Fruit fly (Drosophila melanogaster) whole organism, adult: ENCODE results near the gene Ttc19.

ENCODE experiments used
- CG11617 ChIP-seq: fragments of 200-800 bp; sonication (Bioruptor generic); optimal IDR thresholded peaks from 2 replicates; lab custom pipeline; 2017; ENCODE audit warnings: mild to moderate bottlenecking, missing biosample characterization, missing genetic modification reagents, missing genetic modification characterization
- CG12768 ChIP-seq: fragments of 200-800 bp; sonication (Bioruptor generic); optimal IDR thresholded peaks from 2 replicates; lab custom pipeline; 2017; ENCODE audit warnings: missing biosample characterization, missing genetic modification characterization, mild to moderate bottlenecking, moderate library complexity, missing genetic modification reagents
- CG14711 ChIP-seq: fragments of 200-800 bp; sonication (Bioruptor generic); optimal IDR thresholded peaks from 2 replicates; lab custom pipeline; 2018; ENCODE audit warnings: missing biosample characterization, mild to moderate bottlenecking, missing genetic modification characterization, moderate library complexity
- CG1620 ChIP-seq: fragments of 200-800 bp; sonication (Bioruptor generic); optimal IDR thresholded peaks from 2 replicates; lab custom pipeline; 2016; ENCODE audit warnings: missing biosample characterization, missing genetic modification characterization
- CG33017 ChIP-seq: fragments of 200-800 bp; sonication (Bioruptor generic); optimal IDR thresholded peaks from 2 replicates; lab custom pipeline; 2018; ENCODE audit warnings: missing biosample characterization, mild to moderate bottlenecking, missing genetic modification characterization, moderate library complexity
- CG5204 ChIP-seq: fragments of 200-800 bp; sonication (Bioruptor generic); optimal IDR thresholded peaks from 2 replicates; lab custom pipeline; 2016; ENCODE audit warnings: missing biosample characterization, missing genetic modification characterization
- CG7045 ChIP-seq: fragments of 200-800 bp; sonication (Bioruptor generic); optimal IDR thresholded peaks from 2 replicates; lab custom pipeline; 2017; ENCODE audit warnings: missing biosample characterization, mild to moderate bottlenecking, missing genetic modification characterization
- CG7101 ChIP-seq: fragments of 200-800 bp; sonication (Bioruptor generic); optimal IDR thresholded peaks from 2 replicates; lab custom pipeline; 2018; ENCODE audit warnings: missing biosample characterization, mild to moderate bottlenecking, missing genetic modification characterization, moderate library complexity
- Clk ChIP-seq: fragments of 200-800 bp; sonication (Bioruptor generic); optimal IDR thresholded peaks from 2 replicates; lab custom pipeline; 2017; ENCODE audit warnings: missing biosample characterization, missing genetic modification characterization
- Crg-1 ChIP-seq: fragments of 200-800 bp; sonication (Bioruptor generic); optimal IDR thresholded peaks from 2 replicates; lab custom pipeline; 2016; ENCODE audit warnings: missing biosample characterization, missing genetic modification characterization
- Hr96 ChIP-seq: fragments of 200-800 bp; sonication (Bioruptor generic); optimal IDR thresholded peaks from 2 replicates; lab custom pipeline; 2016; ENCODE audit warnings: missing biosample characterization, missing genetic modification characterization
- Mnt ChIP-seq: fragments of 200-800 bp; sonication (Bioruptor generic); optimal IDR thresholded peaks from 2 replicates; lab custom pipeline; 2016; ENCODE audit warnings: missing biosample characterization, mild to moderate bottlenecking, missing genetic modification characterization
- bab1 ChIP-seq: fragments of 200-800 bp; sonication (Bioruptor generic); optimal IDR thresholded peaks from 3 replicates; lab custom pipeline; 2019; ENCODE audit warnings: missing biosample characterization, mild to moderate bottlenecking, missing genetic modification characterization, moderate library complexity
- cic ChIP-seq: fragments of 200-800 bp; sonication (Bioruptor generic); optimal IDR thresholded peaks from 2 replicates; lab custom pipeline; 2017; ENCODE audit warnings: missing biosample characterization, mild to moderate bottlenecking, missing genetic modification characterization, moderate library complexity
- cnc ChIP-seq, 2 experiments: fragments of >200 bp; optimal IDR thresholded peaks; 2 replicates each; lab custom pipeline; 2017
- kay ChIP-seq: fragments of 200-800 bp; sonication (Bioruptor generic); peaks from one replicate; lab custom pipeline; 2016; ENCODE audit warnings: missing biosample characterization, missing genetic modification characterization, borderline replicate concordance
- ovo ChIP-seq: fragments of 200-800 bp; sonication (Bioruptor generic); optimal IDR thresholded peaks from 2 replicates; lab custom pipeline; 2016; ENCODE audit warnings: missing biosample characterization, missing genetic modification characterization
- pad ChIP-seq: fragments of 200-800 bp; sonication (Bioruptor generic); optimal IDR thresholded peaks from 3 replicates; lab custom pipeline; 2017; ENCODE audit warnings: missing biosample characterization, missing genetic modification characterization, mild to moderate bottlenecking, moderate library complexity, missing genetic modification reagents
- tj ChIP-seq: fragments of 200-800 bp; sonication (Bioruptor generic); optimal IDR thresholded peaks from 3 replicates; lab custom pipeline; 2017; ENCODE audit warnings: missing biosample characterization, mild to moderate bottlenecking, missing genetic modification characterization, moderate library complexity
- toe ChIP-seq: fragments of 200-800 bp; sonication (Bioruptor generic); optimal IDR thresholded peaks from 2 replicates; lab custom pipeline; 2016; ENCODE audit warnings: missing biosample characterization, missing genetic modification characterization

Ttc19 gene

DNA sequence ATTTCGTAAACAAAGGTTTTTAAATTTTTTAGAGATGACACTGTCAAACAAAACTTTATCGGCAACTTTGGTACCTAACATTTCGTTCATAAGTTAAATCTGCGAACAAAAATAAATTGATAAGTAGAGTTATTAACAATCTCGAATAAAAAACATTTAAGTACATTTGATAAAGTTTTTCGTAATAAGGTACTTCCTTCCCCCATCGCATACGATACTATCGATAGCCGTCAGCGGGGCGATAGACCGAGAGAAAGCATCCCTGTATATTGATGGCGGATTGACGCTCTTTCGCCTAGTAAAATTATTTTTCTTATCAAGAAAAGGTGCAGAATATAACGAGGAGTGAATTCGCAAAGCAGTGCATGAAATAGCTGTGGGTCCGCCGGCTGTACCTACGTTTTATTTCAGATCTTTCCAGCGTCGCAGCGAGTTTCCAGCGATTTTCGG, at the start of gene Ttc19, which contains the start of gene Acn:
Gene Ttc19 (minus strand): TSS at position 38 of the 450 bp plus-strand sequence.
Gene Acn (plus strand): TSS at position 245 of the 450 bp plus-strand sequence.
- TF ChIP-seq CG7101, result peak; percentile 89
- peak; percentile 66 for TF ChIP-seq pad (GFP tag; lab: Kevin White, UChicago)
- no peak for TF ChIP-seq CG5204 (GFP tag; lab: Kevin White, UChicago)
- TF ChIP-seq CG33017 (tag; lab: Kevin White, UChicago), result peak; percentile 75
- peak; percentile 83 for TF ChIP-seq ovo
- peak; percentile 80 for TF ChIP-seq CG7045
- TF ChIP-seq bab1, result peak; percentile 89
- TF ChIP-seq cnc (optimal IDR thresholded peaks at IDR 0.05; lab: Kevin White, UChicago), result no peak
- TF ChIP-seq Clk (GFP tag; lab: Kevin White, UChicago), result peak; percentile 65
- peak; percentile 84 for TF ChIP-seq Crg-1
- TF ChIP-seq Mnt, result peak; percentile 79
- TF ChIP-seq kay (GFP tag; lab: Kevin White, UChicago), result no peak
- TF ChIP-seq Hr96 (GFP tag; lab: Kevin White, UChicago), result peak; percentile 91
- TF ChIP-seq CG11617, result peak; percentile 89
- TF ChIP-seq CG12768 (GFP tag; lab: Kevin White, UChicago), result peak; percentile 84
- peak; percentile 93 for TF ChIP-seq toe
- peak; percentile 88 for TF ChIP-seq CG1620
- TF ChIP-seq CG14711 (tag; lab: Kevin White, UChicago), result peak; percentile 79
- peak; percentile 66 for TF ChIP-seq tj
- peak; percentile 25 for TF ChIP-seq cic (GFP tag; lab: Kevin White, UChicago)

DNA sequence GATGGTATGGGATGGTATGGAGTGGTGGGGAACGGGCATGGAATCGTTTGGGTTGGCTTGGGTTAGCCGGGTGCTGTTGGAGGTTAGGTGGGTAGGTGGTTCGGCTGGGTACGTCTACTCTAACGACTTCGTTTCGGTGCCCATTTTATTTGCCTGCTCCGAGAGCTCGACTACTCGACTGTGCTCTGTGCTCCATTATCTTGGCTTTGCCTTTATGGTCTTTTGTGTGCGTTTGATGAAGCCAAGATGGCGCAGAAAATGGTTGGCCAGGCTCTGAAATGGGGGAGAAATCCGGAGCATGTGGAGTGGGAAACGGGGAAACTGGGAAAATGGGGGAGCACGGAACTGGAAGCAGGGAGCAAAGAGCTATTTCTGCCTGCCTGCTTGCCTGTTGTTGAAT, 48.9 kb upstream of the Ttc19 start:
- TF ChIP-seq CG7101 (no peak), CG14711 (tag; lab: Kevin White, UChicago) (no peak)

dm6 chr2L:19089385-19089784, 44.4 kb upstream of the Ttc19 start:
- TF ChIP-seq CG5204 (GFP tag; lab: Kevin White, UChicago) (no peak), pad (GFP tag; lab: Kevin White, UChicago) (no peak), ovo (no peak), Clk (GFP tag; lab: Kevin White, UChicago) (no peak), Hr96 (GFP tag; lab: Kevin White, UChicago) (no peak), tj (no peak), cic (GFP tag; lab: Kevin White, UChicago) (no peak), Crg-1 (no peak), CG1620 (no peak), Mnt (no peak), CG7045 (no peak), CG33017 (tag; lab: Kevin White, UChicago) (no peak), cnc (optimal IDR thresholded peaks at IDR 0.05; lab: Kevin White, UChicago) (no peak), CG7101 (no peak), toe (no peak), CG11617 (no peak), kay (GFP tag; lab: Kevin White, UChicago) (no peak), bab1 (no peak), CG12768 (GFP tag; lab: Kevin White, UChicago) (no peak), CG14711 (tag; lab: Kevin White, UChicago) (no peak)

dm6 chr2L:19088895-19089294, 43.9 kb upstream of the Ttc19 start:
- TF ChIP-seq bab1 (no peak), cic (GFP tag; lab: Kevin White, UChicago) (no peak), Mnt (no peak), Crg-1 (no peak), kay (GFP tag; lab: Kevin White, UChicago) (no peak), CG7101 (no peak), CG7045 (no peak), ovo (no peak), toe (no peak), CG12768 (GFP tag; lab: Kevin White, UChicago) (no peak), Clk (GFP tag; lab: Kevin White, UChicago) (no peak), CG33017 (tag; lab: Kevin White, UChicago) (no peak), CG11617 (no peak), CG5204 (GFP tag; lab: Kevin White, UChicago) (no peak), CG14711 (tag; lab: Kevin White, UChicago) (no peak), CG1620 (no peak), pad (GFP tag; lab: Kevin White, UChicago) (no peak)

- no peak for TF ChIP-seq CG7101
- peak; percentile 79 for TF ChIP-seq pad (GFP tag; lab: Kevin White, UChicago)
Observed at dm6 chr2L:19083320-19083764, 38.4 kb upstream of the Ttc19 start.

DNA sequence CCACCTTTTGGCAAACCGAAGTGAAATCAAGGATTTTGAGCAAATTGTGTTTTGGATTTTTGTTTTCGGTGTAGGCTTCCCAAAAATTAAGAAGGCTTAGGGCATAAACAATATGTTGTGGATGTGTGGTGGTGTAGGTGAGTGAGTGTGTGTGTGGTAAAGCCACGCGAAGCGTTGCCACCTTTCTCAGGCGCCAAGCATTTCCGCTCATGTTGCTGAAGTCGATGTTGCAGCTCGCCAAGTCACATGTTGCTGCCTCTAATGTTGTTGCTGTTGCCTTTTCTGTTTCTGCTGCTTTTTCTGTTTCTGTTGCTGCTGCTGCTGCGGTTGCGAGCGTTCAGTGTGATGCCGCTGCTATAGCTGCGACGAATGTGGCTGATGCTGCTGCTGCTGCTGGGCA, 34.8 kb upstream of the Ttc19 start:
- TF ChIP-seq CG12768 (GFP tag; lab: Kevin White, UChicago) (no peak), Mnt (no peak), kay (GFP tag; lab: Kevin White, UChicago) (peak; percentile 7), cic (GFP tag; lab: Kevin White, UChicago) (no peak)

dm6 chr2L:19078928-19079327, 34.0 kb upstream of the Ttc19 start, which contains the start of gene CG10700:
Gene CG10700, minus strand, starts transcription at chr2L:19079028.
- no peak for TF ChIP-seq CG12768 (GFP tag; lab: Kevin White, UChicago)
- TF ChIP-seq CG33017 (tag; lab: Kevin White, UChicago), result no peak
- no peak for TF ChIP-seq Crg-1
- no peak for TF ChIP-seq CG14711 (tag; lab: Kevin White, UChicago)
- TF ChIP-seq ovo, result no peak
- TF ChIP-seq CG5204 (GFP tag; lab: Kevin White, UChicago), result no peak
- TF ChIP-seq Clk (GFP tag; lab: Kevin White, UChicago), result no peak
- TF ChIP-seq tj, result no peak
- no peak for TF ChIP-seq bab1
- TF ChIP-seq CG11617, result no peak
- TF ChIP-seq CG7045, result no peak
- no peak for TF ChIP-seq cnc (optimal IDR thresholded peaks at IDR 0.05; lab: Kevin White, UChicago)
- no peak for TF ChIP-seq Mnt
- no peak for TF ChIP-seq toe
- no peak for TF ChIP-seq CG7101
- no peak for TF ChIP-seq Hr96 (GFP tag; lab: Kevin White, UChicago)
- no peak for TF ChIP-seq cic (GFP tag; lab: Kevin White, UChicago)
